Worm (Caenorhabditis elegans): ENCODE measurements around the gene dyn-1.
A peak's percentile ranks its signal among the peaks of the same experiment; 100 is the strongest.

The dyn-1 gene

ce11 chrX:15535190-15535636, 33.5 kb upstream of the dyn-1 start (continued):
- TF ChIP-seq nhr-25 (tag; optimal IDR thresholded peaks at IDR 0.05; ENCODE audit: borderline replicate concordance, insufficient read depth) (no peak), dpl-1 (GFP tag; optimal IDR thresholded peaks at IDR 0.05) (no peak), nhr-102 (tag; optimal IDR thresholded peaks at IDR 0.05) (no peak), attf-4 (tag; optimal IDR thresholded peaks at IDR 0.05) (no peak), lim-7 (GFP tag; IDR thresholded peaks at IDR 0.05) (no peak), nhr-48 (tag; optimal IDR thresholded peaks at IDR 0.05) (peak; percentile 19), daf-16 (GFP tag; optimal IDR thresholded peaks at IDR 0.05) (peak in 1 of 2 experiments; percentile 12), daf-16 (tag; optimal IDR thresholded peaks at IDR 0.05) (no peak), Y105C5A.15 (GFP tag; IDR thresholded peaks at IDR 0.05) (no peak), egl-43 (GFP tag; IDR thresholded peaks at IDR 0.05) (peak; percentile 44; the same call in 1 of the 2 replicates), unc-62 (GFP tag; optimal IDR thresholded peaks at IDR 0.05 in 1 of 2) (peak in 1 of 2 experiments; percentile 97), unc-62 (tag; optimal IDR thresholded peaks at IDR 0.05) (no peak), php-3 (GFP tag; IDR thresholded peaks at IDR 0.05) (no peak)

- TF ChIP-seq lsy-2 (tag; optimal IDR thresholded peaks at IDR 0.05), result peak in 1 of 2 experiments; percentile 3
- no peak for TF ChIP-seq gei-8 (GFP tag; optimal IDR thresholded peaks at IDR 0.05)
Measured at ce11 chrX:15536017-15536416, 32.7 kb upstream of the dyn-1 start.

ce11 chrX:15537362-15537761, 31.3 kb upstream of the dyn-1 start, which contains the start of the genes olrn-1 and C02C6.14:
olrn-1 (plus strand) TSS chrX:15537662.
C02C6.14 (plus strand) TSS chrX:15537665.
- TF ChIP-seq lin-29 (GFP tag; IDR thresholded peaks at IDR 0.05) (no peak), ceh-32 (tag; optimal IDR thresholded peaks at IDR 0.05; ENCODE audit: poor library complexity) (no peak), ZK546.5 (tag; optimal IDR thresholded peaks at IDR 0.05) (no peak), pqm-1 (tag; optimal IDR thresholded peaks at IDR 0.05) (no peak), F37D6.2 (tag; optimal IDR thresholded peaks at IDR 0.05) (no peak), saeg-2 (GFP tag; IDR thresholded peaks at IDR 0.05) (no peak), hmg-1.1 (GFP tag; IDR thresholded peaks at IDR 0.05) (no peak)

ce11 chrX:15539299-15539698, 29.4 kb upstream of the dyn-1 start:
- TF ChIP-seq aha-1 (tag) (peak; percentile 62), nhr-11 (tag; optimal IDR thresholded peaks at IDR 0.05) (no peak)

- TF ChIP-seq F44E2.7 (GFP tag; IDR thresholded peaks at IDR 0.05), result no peak
- peak in 1 of 2 experiments; percentile 0 for TF ChIP-seq unc-62 (GFP tag; optimal IDR thresholded peaks at IDR 0.05 in 1 of 2)
- no peak for TF ChIP-seq unc-62 (tag; optimal IDR thresholded peaks at IDR 0.05)
- TF ChIP-seq T26A8.4 (GFP tag; IDR thresholded peaks at IDR 0.05), result no peak
- TF ChIP-seq attf-4 (tag; optimal IDR thresholded peaks at IDR 0.05), result no peak
- TF ChIP-seq nhr-237 (tag; optimal IDR thresholded peaks at IDR 0.05), result no peak
Measured at ce11 chrX:15541437-15541836, 27.3 kb upstream of the dyn-1 start.

- TF ChIP-seq unc-39 (tag; optimal IDR thresholded peaks at IDR 0.05), result no peak
- TF ChIP-seq lin-1 (GFP tag; IDR thresholded peaks at IDR 0.05), result 0 out of 2 replicates have a peak, but pooled peaks have one; percentile 39
- TF ChIP-seq php-3 (GFP tag; IDR thresholded peaks at IDR 0.05), result peak; percentile 94
- no peak for TF ChIP-seq F44E2.7 (GFP tag; IDR thresholded peaks at IDR 0.05)
- TF ChIP-seq tra-1 (GFP tag; IDR thresholded peaks at IDR 0.05), result peak; percentile 63
- TF ChIP-seq dve-1 (tag; optimal IDR thresholded peaks at IDR 0.05; ENCODE audit: insufficient read depth), result peak; percentile 69
- peak; percentile 68 for TF ChIP-seq hlh-11 (tag; optimal IDR thresholded peaks at IDR 0.05)
- TF ChIP-seq nhr-28 (tag; optimal IDR thresholded peaks at IDR 0.05), result peak; percentile 10
- TF ChIP-seq dmd-6 (GFP tag; IDR thresholded peaks at IDR 0.05), result peak; percentile 86
- TF ChIP-seq ceh-20 (GFP tag; IDR thresholded peaks at IDR 0.05), result no peak
- TF ChIP-seq cey-2 (tag; optimal IDR thresholded peaks at IDR 0.05; ENCODE audit: borderline replicate concordance, insufficient read depth), result no peak
- TF ChIP-seq daf-16 (GFP tag; optimal IDR thresholded peaks at IDR 0.05), result no peak
- TF ChIP-seq daf-16 (tag; optimal IDR thresholded peaks at IDR 0.05), result peak; percentile 21
- no peak for TF ChIP-seq ZK337.2 (GFP tag; IDR thresholded peaks at IDR 0.05)
Measured at ce11 chrX:15544671-15545070, 24.0 kb upstream of the dyn-1 start.
